Worm (Caenorhabditis elegans) whole organism, L1 larva: ENCODE results near the gene R74.2.

Experiments used
- C04F5.9 ChIP-seq: sonication (generic microtip); optimal IDR thresholded peaks from 2 replicates; lab custom pipeline; 2016; ENCODE audit warnings: missing genetic modification characterization, missing compliant biosample characterization
- C34B4.2 ChIP-seq: sonication (generic microtip); optimal IDR thresholded peaks from 2 replicates; lab custom pipeline; 2017; ENCODE audit warnings: mild to moderate bottlenecking, missing genetic modification characterization, missing compliant biosample characterization
- aha-1 ChIP-seq: fragments of 150-350 bp; optimal IDR thresholded peaks from 2 replicates; lab custom pipeline; 2014; ENCODE audit warnings: missing biosample characterization, missing genetic modification characterization
- alr-1 ChIP-seq: fragments of 200-800 bp; sonication (Bioruptor generic); optimal IDR thresholded peaks from 2 replicates; lab custom pipeline; 2018; ENCODE audit warnings: borderline replicate concordance, mild to moderate bottlenecking, missing genetic modification characterization, missing compliant biosample characterization
- aly-2 ChIP-seq: fragments of 150-350 bp; optimal IDR thresholded peaks from 2 replicates; lab custom pipeline; 2014; ENCODE audit warnings: missing biosample characterization, missing genetic modification characterization
- ama-1 ChIP-seq: fragments of 150-350 bp; optimal IDR thresholded peaks from 2 replicates; lab custom pipeline; 2014
- blmp-1 ChIP-seq: fragments of 150-350 bp; optimal IDR thresholded peaks from 2 replicates; lab custom pipeline; 2014; ENCODE audit warnings: missing biosample characterization, missing genetic modification characterization
- ceh-88 ChIP-seq: fragments of 200-800 bp; sonication (Bioruptor generic); IDR thresholded peaks from 2 replicates; pipeline ENCODE4 v1.3.6; 2022; ENCODE audit warnings: missing genetic modification characterization, missing compliant biosample characterization
- dpl-1 ChIP-seq, 3 experiments: fragments of 150-350 bp in 2 of 3; sonication (generic microtip) in 1 of 3; optimal IDR thresholded peaks; 2 replicates each; lab custom pipeline; 2014 to 2017; ENCODE audit warnings: missing biosample characterization in 3 of 3, missing genetic modification characterization in 3 of 3, missing genetic modification reagents in 3 of 3
- dsc-1 ChIP-seq: sonication (generic microtip); optimal IDR thresholded peaks from 2 replicates; lab custom pipeline; 2016; ENCODE audit warnings: mild to moderate bottlenecking, missing genetic modification characterization, missing compliant biosample characterization
- efl-1 ChIP-seq, 4 experiments: fragments of 150-350 bp; optimal IDR thresholded peaks in 3 of 4; peaks in 1 of 4; 1 replicate in 1 of 4; 2 replicates in 3 of 4; lab custom pipeline; 2014; ENCODE audit warnings: missing biosample characterization in 2 of 4, missing genetic modification characterization in 2 of 4, missing genetic modification reagents in 2 of 4
- elt-2 ChIP-seq: sonication (generic microtip); optimal IDR thresholded peaks from 2 replicates; lab custom pipeline; 2016; ENCODE audit warnings: missing genetic modification characterization, mild to moderate bottlenecking, inconsistent platforms, missing compliant biosample characterization, missing genetic modification reagents
- elt-3 ChIP-seq, 6 experiments: fragments of 150-350 bp in 1 of 6; sonication (generic microtip); optimal IDR thresholded peaks; 2 replicates each; lab custom pipeline; 2017 to 2018; ENCODE audit warnings: missing biosample characterization in 6 of 6, missing genetic modification characterization in 6 of 6, inconsistent platforms in 1 of 6
- ets-5 ChIP-seq: fragments of 200-800 bp; sonication (Bioruptor generic); IDR thresholded peaks from 2 replicates; pipeline ENCODE4 v1.3.6; 2022; ENCODE audit warnings: missing genetic modification characterization, missing compliant biosample characterization
- fkh-8 ChIP-seq: sonication (generic microtip); optimal IDR thresholded peaks from 2 replicates; lab custom pipeline; 2016; ENCODE audit warnings: mild to moderate bottlenecking, missing genetic modification characterization, missing compliant biosample characterization
- hlh-17 ChIP-seq: fragments of 200-800 bp; sonication (Bioruptor generic); optimal IDR thresholded peaks from 2 replicates; lab custom pipeline; 2018; ENCODE audit warnings: missing genetic modification characterization, mild to moderate bottlenecking, missing compliant biosample characterization, moderate library complexity, borderline replicate concordance
- jun-1 ChIP-seq: fragments of 150-350 bp; optimal IDR thresholded peaks from 2 replicates; lab custom pipeline; 2014; ENCODE audit warnings: missing biosample characterization, missing genetic modification reagents, missing genetic modification characterization
- lin-13 ChIP-seq: fragments of 150-350 bp; optimal IDR thresholded peaks from 2 replicates; lab custom pipeline; 2014; ENCODE audit warnings: missing biosample characterization, missing genetic modification reagents, missing genetic modification characterization
- lin-15B ChIP-seq: fragments of 150-350 bp; sonication (generic microtip); optimal IDR thresholded peaks from 3 replicates; lab custom pipeline; 2014; ENCODE audit warnings: missing biosample characterization, missing genetic modification characterization
- lir-3 ChIP-seq: sonication (generic microtip); optimal IDR thresholded peaks from 2 replicates; lab custom pipeline; 2016; ENCODE audit warnings: mild to moderate bottlenecking, missing genetic modification characterization, moderate library complexity, missing compliant biosample characterization; ENCODE audit not compliant: poor library complexity
- lsy-2 ChIP-seq, 2 experiments: fragments of 150-350 bp; optimal IDR thresholded peaks; 2 replicates each; lab custom pipeline; 2014; ENCODE audit warnings: missing biosample characterization in 2 of 2, missing genetic modification characterization in 2 of 2
- mef-2 ChIP-seq: fragments of 150-350 bp; optimal IDR thresholded peaks from 2 replicates; lab custom pipeline; 2014; ENCODE audit warnings: missing biosample characterization, missing genetic modification characterization
- mep-1 ChIP-seq: fragments of 150-350 bp; optimal IDR thresholded peaks from 2 replicates; lab custom pipeline; 2014; ENCODE audit warnings: missing biosample characterization, missing genetic modification characterization
- nhr-11 ChIP-seq: fragments of 150-350 bp; optimal IDR thresholded peaks from 2 replicates; lab custom pipeline; 2014; ENCODE audit warnings: missing biosample characterization, missing genetic modification characterization
- nhr-12 ChIP-seq: sonication (generic microtip); optimal IDR thresholded peaks from 2 replicates; lab custom pipeline; 2017; ENCODE audit warnings: missing biosample characterization, missing genetic modification characterization
- nhr-19 ChIP-seq: fragments of 200-800 bp; sonication (Bioruptor generic); conservative IDR thresholded peaks from 2 replicates; pipeline ENCODE4 v1.3.6; 2022; ENCODE audit warnings: missing genetic modification characterization, missing compliant biosample characterization
- nhr-237 ChIP-seq: fragments of 150-350 bp; optimal IDR thresholded peaks from 2 replicates; lab custom pipeline; 2014; ENCODE audit warnings: missing biosample characterization, missing genetic modification characterization
- nhr-47 ChIP-seq: sonication (generic microtip); optimal IDR thresholded peaks from 2 replicates; lab custom pipeline; 2016; ENCODE audit warnings: mild to moderate bottlenecking, missing genetic modification characterization, moderate library complexity, missing compliant biosample characterization
- nhr-71 ChIP-seq: sonication (generic microtip); optimal IDR thresholded peaks from 2 replicates; lab custom pipeline; 2016; ENCODE audit warnings: mild to moderate bottlenecking, missing genetic modification characterization, moderate library complexity, missing compliant biosample characterization
- nhr-84 ChIP-seq: sonication (generic microtip); optimal IDR thresholded peaks from 2 replicates; lab custom pipeline; 2017; ENCODE audit warnings: missing biosample characterization, missing genetic modification characterization
- nhr-85 ChIP-seq: sonication (generic microtip); peaks from one replicate; lab custom pipeline; 2016; ENCODE audit warnings: missing genetic modification characterization, inconsistent platforms, missing compliant biosample characterization
- nhr-90 ChIP-seq: sonication (generic microtip); optimal IDR thresholded peaks from 2 replicates; lab custom pipeline; 2016; ENCODE audit warnings: mild to moderate bottlenecking, missing genetic modification characterization, missing compliant biosample characterization; ENCODE audit not compliant: poor library complexity
- pax-3 ChIP-seq: fragments of 200-800 bp; sonication (Bioruptor generic); optimal IDR thresholded peaks from 2 replicates; lab custom pipeline; 2018; ENCODE audit warnings: mild to moderate bottlenecking, missing genetic modification characterization, moderate library complexity, missing compliant biosample characterization
- skn-1 ChIP-seq: fragments of 150-350 bp; optimal IDR thresholded peaks from 2 replicates; lab custom pipeline; 2014; ENCODE audit warnings: missing biosample characterization, missing genetic modification characterization
- snpc-4 ChIP-seq: fragments of 150-350 bp; optimal IDR thresholded peaks from 2 replicates; lab custom pipeline; 2014; ENCODE audit warnings: missing biosample characterization, missing genetic modification characterization
- snu-23 ChIP-seq: sonication (generic microtip); optimal IDR thresholded peaks from 2 replicates; lab custom pipeline; 2016; ENCODE audit warnings: missing genetic modification characterization, missing compliant biosample characterization
- sptf-1 ChIP-seq: fragments of 150-350 bp; optimal IDR thresholded peaks from 2 replicates; lab custom pipeline; 2014; ENCODE audit warnings: missing biosample characterization, missing genetic modification characterization
- swsn-7 ChIP-seq: sonication (generic microtip); optimal IDR thresholded peaks from 2 replicates; lab custom pipeline; 2016; ENCODE audit warnings: missing genetic modification characterization, missing compliant biosample characterization
- tbx-2 ChIP-seq: sonication (generic microtip); optimal IDR thresholded peaks from 2 replicates; lab custom pipeline; 2016; ENCODE audit warnings: missing genetic modification characterization, missing compliant biosample characterization
- tlp-1 ChIP-seq: fragments of 150-350 bp; optimal IDR thresholded peaks from 2 replicates; lab custom pipeline; 2014; ENCODE audit warnings: missing biosample characterization, missing genetic modification characterization
- unc-130 ChIP-seq: fragments of 150-350 bp; optimal IDR thresholded peaks from 2 replicates; lab custom pipeline; 2017; ENCODE audit warnings: missing biosample characterization, missing genetic modification characterization, inconsistent platforms
- unc-30 ChIP-seq: sonication (generic microtip); optimal IDR thresholded peaks from 2 replicates; lab custom pipeline; 2017; ENCODE audit warnings: missing biosample characterization, missing genetic modification characterization
- unc-62 ChIP-seq: fragments of 150-350 bp; optimal IDR thresholded peaks from 2 replicates; lab custom pipeline; 2014; ENCODE audit warnings: missing biosample characterization, missing genetic modification reagents, missing genetic modification characterization
- unc-98 ChIP-seq: fragments of 200-800 bp; sonication (Bioruptor generic); IDR thresholded peaks from 2 replicates; pipeline ENCODE4 v1.3.6; 2022; ENCODE audit warnings: missing genetic modification characterization, missing compliant biosample characterization
- vab-15 ChIP-seq: sonication (generic microtip); optimal IDR thresholded peaks from 2 replicates; lab custom pipeline; 2017; ENCODE audit warnings: missing genotype, mild to moderate bottlenecking, missing genetic modification characterization, missing compliant biosample characterization
- xbp-1 ChIP-seq: sonication (generic microtip); optimal IDR thresholded peaks from 2 replicates; lab custom pipeline; 2016; ENCODE audit warnings: missing genetic modification characterization, missing compliant biosample characterization
- zip-4 ChIP-seq: fragments of 200-800 bp; sonication (Bioruptor generic); optimal IDR thresholded peaks from 2 replicates; lab custom pipeline; 2018; ENCODE audit warnings: mild to moderate bottlenecking, missing genetic modification characterization, moderate library complexity, missing compliant biosample characterization
- ztf-11 ChIP-seq, 2 experiments: sonication (generic microtip); optimal IDR thresholded peaks; 2 replicates each; lab custom pipeline; 2016 to 2017; ENCODE audit warnings: missing genetic modification characterization in 2 of 2, missing biosample characterization in 1 of 2, missing compliant biosample characterization in 1 of 2
- ztf-4 ChIP-seq: fragments of 150-350 bp; optimal IDR thresholded peaks from 2 replicates; lab custom pipeline; 2014; ENCODE audit warnings: missing biosample characterization, missing genetic modification characterization

Gene R74.2

ce11 chrIII:4150919-4151318 is 37.0 kb upstream of the R74.2 start (continued):
- no peak for TF ChIP-seq nhr-12 (tag; lab: Kevin White, UChicago)
- TF ChIP-seq fkh-8 (tag; lab: Kevin White, UChicago), result peak; percentile 76
- TF ChIP-seq jun-1, result peak; percentile 17
- peak; percentile 58 for TF ChIP-seq dsc-1 (tag; lab: Kevin White, UChicago)
- no peak for TF ChIP-seq unc-30 (tag; lab: Kevin White, UChicago)
- peak; percentile 4 for TF ChIP-seq ztf-4 (tag; lab: Kevin White, UChicago)
- TF ChIP-seq snpc-4 (tag; lab: Kevin White, UChicago), result peak; percentile 29
- peak; percentile 54 for TF ChIP-seq nhr-237 (tag; lab: Kevin White, UChicago)
- TF ChIP-seq C04F5.9 (tag; lab: Kevin White, UChicago), result peak; percentile 20
- no peak for TF ChIP-seq sptf-1 (tag; lab: Kevin White, UChicago)
- TF ChIP-seq vab-15 (tag; lab: Kevin White, UChicago), result no peak
- peak; percentile 28 for TF ChIP-seq elt-2 (tag; lab: Kevin White, UChicago)
- no peak for TF ChIP-seq aha-1 (tag; lab: Kevin White, UChicago)
- no peak for TF ChIP-seq nhr-84 (tag; lab: Kevin White, UChicago)
- no peak for TF ChIP-seq nhr-11 (tag; lab: Kevin White, UChicago)
- peak; percentile 96 to 98 for TF ChIP-seq efl-1 (optimal IDR thresholded peaks at IDR 0.05; lab: Kevin White, UChicago)
- TF ChIP-seq efl-1 (GFP tag; optimal IDR thresholded peaks at IDR 0.05 in 1 of 2; lab: Kevin White, UChicago), result peak; percentile 99 to 100
- peak; percentile 34 for TF ChIP-seq lin-13 (GFP tag; lab: Kevin White, UChicago)
- peak; percentile 42; the same call in 1 of the 2 replicates for TF ChIP-seq ceh-88 (GFP tag; lab: Robert Waterston, UW)
- peak; percentile 45 for TF ChIP-seq blmp-1 (tag; lab: Kevin White, UChicago)
- TF ChIP-seq dpl-1 (GFP tag; optimal IDR thresholded peaks at IDR 0.05; lab: Kevin White, UChicago), result peak; percentile 97 to 99 (median 98)
- no peak for TF ChIP-seq ztf-11 (tag; optimal IDR thresholded peaks at IDR 0.05; lab: Kevin White, UChicago)
- TF ChIP-seq nhr-47 (tag; lab: Kevin White, UChicago), result peak; percentile 78
- no peak for TF ChIP-seq aly-2 (tag; lab: Kevin White, UChicago)
- peak; percentile 50 for TF ChIP-seq pax-3 (tag; lab: Kevin White, UChicago)
- TF ChIP-seq tbx-2 (tag; lab: Kevin White, UChicago), result peak; percentile 69
- TF ChIP-seq swsn-7 (tag; lab: Kevin White, UChicago), result peak; percentile 73
- peak; percentile 85 for TF ChIP-seq nhr-71
- no peak for TF ChIP-seq ets-5 (GFP tag; lab: Robert Waterston, UW)
- no peak for TF ChIP-seq unc-98 (GFP tag; lab: Robert Waterston, UW)
- TF ChIP-seq lir-3, result no peak
- no peak for TF ChIP-seq C34B4.2 (tag; lab: Kevin White, UChicago)
- TF ChIP-seq unc-62 (GFP tag; lab: Kevin White, UChicago), result no peak
- peak; percentile 51 for TF ChIP-seq nhr-85 (tag; lab: Kevin White, UChicago)
- no peak for TF ChIP-seq tlp-1 (tag; lab: Kevin White, UChicago)
- TF ChIP-seq hlh-17, result no peak
- TF ChIP-seq nhr-90 (tag; lab: Kevin White, UChicago), result peak; percentile 58
- peak; percentile 24 for TF ChIP-seq ama-1 (lab: Kevin White, UChicago)
- TF ChIP-seq lin-15B (tag; lab: Kevin White, UChicago), result peak; percentile 42
- TF ChIP-seq mef-2 (tag; lab: Kevin White, UChicago), result no peak
- peak; percentile 82 for TF ChIP-seq xbp-1 (tag; lab: Kevin White, UChicago)

ce11 chrIII:4151548-4152104 is 36.3 kb upstream of the R74.2 start, which contains the start of the genes wht-3 and har-1:
wht-3 (minus strand) TSS chrIII:4151598.
har-1 (plus strand) TSS chrIII:4152054.
- TF ChIP-seq zip-4 (GFP tag; lab: Kevin White, UChicago) (peak; percentile 26), nhr-85 (tag; lab: Kevin White, UChicago) (peak; percentile 37), lsy-2 (tag; optimal IDR thresholded peaks at IDR 0.05; lab: Kevin White, UChicago) (no peak), mef-2 (tag; lab: Kevin White, UChicago) (no peak), efl-1 (optimal IDR thresholded peaks at IDR 0.05; lab: Kevin White, UChicago) (peak in 1 of 2 experiments; percentile 3), efl-1 (GFP tag; optimal IDR thresholded peaks at IDR 0.05 in 1 of 2; lab: Kevin White, UChicago) (no peak), unc-130 (tag; lab: Kevin White, UChicago) (no peak), dsc-1 (tag; lab: Kevin White, UChicago) (no peak), nhr-19 (no peak), C04F5.9 (tag; lab: Kevin White, UChicago) (no peak), skn-1 (tag; lab: Kevin White, UChicago) (peak; percentile 57), mep-1 (tag; lab: Kevin White, UChicago) (peak; percentile 39), snu-23 (GFP tag; lab: Kevin White, UChicago) (no peak), nhr-71 (peak; percentile 18), xbp-1 (tag; lab: Kevin White, UChicago) (no peak), alr-1 (no peak), ceh-88 (GFP tag; lab: Robert Waterston, UW) (peak; percentile 28; the same call in 1 of the 2 replicates), elt-3 (tag; optimal IDR thresholded peaks at IDR 0.05; lab: Kevin White, UChicago) (no peak)
